Fruit fly (Drosophila melanogaster) whole organism, pupa: ENCODE data around the gene Acat1.

ENCODE experiments used
- CG10348 ChIP-seq: fragments of 200-800 bp; sonication (Bioruptor generic); IDR thresholded peaks from 2 replicates; pipeline ENCODE4 v1.3.6; 2022; ENCODE audit warnings: missing biosample characterization, missing genetic modification characterization
- CG12605 ChIP-seq: fragments of 200-800 bp; sonication (Bioruptor generic); IDR thresholded peaks from 2 replicates; pipeline ENCODE4 v1.3.6; 2022; ENCODE audit warnings: missing biosample characterization, missing genetic modification characterization
- CG13204 ChIP-seq: fragments of 200-800 bp; sonication (Bioruptor generic); optimal IDR thresholded peaks from 2 replicates; lab custom pipeline; 2018; ENCODE audit warnings: missing biosample characterization, mild to moderate bottlenecking, missing genetic modification characterization, moderate library complexity
- CG14655 ChIP-seq: fragments of 200-800 bp; sonication (Bioruptor generic); optimal IDR thresholded peaks from 3 replicates; lab custom pipeline; 2017; ENCODE audit warnings: mild to moderate bottlenecking, missing biosample characterization, missing genetic modification reagents, missing genetic modification characterization
- CG15710 ChIP-seq: fragments of 200-800 bp; sonication (Bioruptor generic); optimal IDR thresholded peaks from 2 replicates; lab custom pipeline; 2018; ENCODE audit warnings: missing biosample characterization, mild to moderate bottlenecking, missing genetic modification characterization, moderate library complexity
- CG17806 ChIP-seq: fragments of 200-800 bp; sonication (Bioruptor generic); optimal IDR thresholded peaks from 2 replicates; lab custom pipeline; 2018; ENCODE audit warnings: missing biosample characterization, mild to moderate bottlenecking, missing genetic modification characterization, moderate library complexity
- CG32121 ChIP-seq: fragments of 200-800 bp; sonication (Bioruptor generic); IDR thresholded peaks from 2 replicates; pipeline ENCODE4 v1.3.6; 2022; ENCODE audit warnings: missing biosample characterization, missing genetic modification characterization
- CG34367 ChIP-seq: fragments of 200-800 bp; sonication (Bioruptor generic); optimal IDR thresholded peaks from 2 replicates; lab custom pipeline; 2018; ENCODE audit warnings: missing biosample characterization, mild to moderate bottlenecking, missing genetic modification characterization
- CG4496 ChIP-seq: fragments of 200-800 bp; sonication (Bioruptor generic); IDR thresholded peaks from 3 replicates; pipeline ENCODE4 v1.3.6; 2022; ENCODE audit warnings: missing biosample characterization, missing genetic modification characterization
- CG8159 ChIP-seq: fragments of 200-800 bp; sonication (Bioruptor generic); optimal IDR thresholded peaks from 3 replicates; lab custom pipeline; 2018; ENCODE audit warnings: missing biosample characterization, mild to moderate bottlenecking, missing genetic modification characterization, moderate library complexity
- CG8301 ChIP-seq: fragments of 200-800 bp; sonication (Bioruptor generic); optimal IDR thresholded peaks from 2 replicates; lab custom pipeline; 2018; ENCODE audit warnings: missing biosample characterization, mild to moderate bottlenecking, missing genetic modification characterization
- CG9948 ChIP-seq: fragments of 200-800 bp; sonication (Bioruptor generic); optimal IDR thresholded peaks from 2 replicates; lab custom pipeline; 2018; ENCODE audit warnings: missing biosample characterization, mild to moderate bottlenecking, missing genetic modification characterization, moderate library complexity
- D1 ChIP-seq: fragments of 200-800 bp; sonication (Bioruptor generic); optimal IDR thresholded peaks from 2 replicates; lab custom pipeline; 2018; ENCODE audit warnings: missing biosample characterization, mild to moderate bottlenecking, missing genetic modification characterization, moderate library complexity
- EcR ChIP-seq: fragments of 200-800 bp; sonication (Bioruptor generic); optimal IDR thresholded peaks from 3 replicates; lab custom pipeline; 2019; ENCODE audit warnings: missing biosample characterization, missing genetic modification characterization, mild to moderate bottlenecking, moderate library complexity, missing genetic modification reagents
- Ets98B ChIP-seq: fragments of 200-800 bp; sonication (Bioruptor generic); IDR thresholded peaks from 2 replicates; pipeline ENCODE4 v1.3.6; 2022; ENCODE audit warnings: missing biosample characterization, missing genetic modification characterization
- Pif1A ChIP-seq: fragments of 200-800 bp; sonication (Bioruptor generic); optimal IDR thresholded peaks from 3 replicates; lab custom pipeline; 2016; ENCODE audit warnings: missing biosample characterization, missing genetic modification characterization
- Pif1B ChIP-seq: fragments of 200-800 bp; sonication (Bioruptor generic); optimal IDR thresholded peaks from 3 replicates; lab custom pipeline; 2016; ENCODE audit warnings: missing biosample characterization, missing genetic modification characterization
- Snoo ChIP-seq: fragments of 200-800 bp; sonication (Bioruptor generic); optimal IDR thresholded peaks from 3 replicates; lab custom pipeline; 2017; ENCODE audit warnings: missing biosample characterization, mild to moderate bottlenecking, missing genetic modification characterization, inconsistent platforms
- fd96Ca ChIP-seq: fragments of 200-800 bp; sonication (Bioruptor generic); IDR thresholded peaks from 3 replicates; pipeline ENCODE4 v1.3.6; 2022; ENCODE audit warnings: missing biosample characterization, missing genetic modification characterization
- gl ChIP-seq: fragments of 200-800 bp; sonication (Bioruptor generic); optimal IDR thresholded peaks from 2 replicates; lab custom pipeline; 2018; ENCODE audit warnings: missing biosample characterization, mild to moderate bottlenecking, missing genetic modification characterization
- rn ChIP-seq: fragments of 200-800 bp; sonication (Bioruptor generic); IDR thresholded peaks from 2 replicates; pipeline ENCODE4 v1.3.6; 2022; ENCODE audit warnings: missing biosample characterization, missing genetic modification characterization

Gene Acat1

DNA sequence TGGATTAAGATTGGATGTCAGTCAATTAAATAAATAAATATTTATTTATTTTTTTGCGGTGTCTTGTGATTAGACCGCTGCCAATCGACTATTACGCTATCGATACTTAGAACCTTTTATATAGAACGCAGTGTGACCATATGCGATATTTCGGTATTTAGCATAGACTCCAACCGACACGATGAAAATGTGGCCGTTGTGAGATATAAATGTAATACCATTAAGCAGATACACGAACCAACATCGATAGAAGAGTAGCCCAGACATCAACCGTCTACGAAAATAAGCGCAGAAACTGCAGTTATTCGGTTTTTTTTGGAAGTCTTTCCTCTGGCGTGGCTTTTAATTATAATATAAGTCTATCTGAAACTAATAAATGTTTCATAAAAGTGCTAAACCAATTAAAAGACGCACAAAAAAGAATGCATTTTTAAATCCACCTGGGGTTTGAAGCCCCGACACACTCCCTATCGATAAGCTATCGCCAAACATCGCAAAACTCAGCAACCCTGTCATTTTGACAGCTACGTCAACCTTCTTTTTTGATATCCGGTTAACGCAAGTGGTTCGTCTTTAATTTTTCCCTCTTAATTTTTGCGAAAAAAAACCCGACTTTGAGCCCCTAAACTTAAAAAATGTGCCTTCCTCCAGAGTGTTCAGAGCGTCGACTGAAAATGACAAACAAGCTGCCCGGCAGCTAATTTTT lies 44.8 kb upstream of the Acat1 start, which contains the start of the genes Dhdds and RpS14a:
Gene Dhdds, minus strand, starts transcription at position 142 of the 706 bp plus-strand sequence.
Gene RpS14a, plus strand, starts transcription at position 533 of the 706 bp plus-strand sequence.
- TF ChIP-seq CG9948 (tag; lab: Kevin White, UChicago): no peak
- TF ChIP-seq CG10348 (GFP tag; lab: Robert Waterston, UW): no peak
- peak; percentile 38 for TF ChIP-seq CG34367 (tag; lab: Kevin White, UChicago)
- no peak; the same call in 1 of the 2 replicates for TF ChIP-seq Ets98B (GFP tag; lab: Robert Waterston, UW)
- no peak for TF ChIP-seq CG32121 (GFP tag; lab: Robert Waterston, UW)
- no peak for TF ChIP-seq D1 (tag; lab: Kevin White, UChicago)
- TF ChIP-seq CG4496 (GFP tag; lab: Robert Waterston, UW): no peak
- TF ChIP-seq EcR (GFP tag; lab: Kevin White, UChicago): no peak
- no peak for TF ChIP-seq rn (GFP tag; lab: Robert Waterston, UW)
- peak; percentile 32 for TF ChIP-seq Pif1A (GFP tag; lab: Kevin White, UChicago)
- no peak for TF ChIP-seq CG17806 (tag; lab: Kevin White, UChicago)
- peak; percentile 1 for TF ChIP-seq gl
- no peak for TF ChIP-seq CG8301 (tag; lab: Kevin White, UChicago)
- TF ChIP-seq CG12605 (GFP tag; lab: Robert Waterston, UW): 0 out of 2 replicates have a peak, but pooled peaks have one; percentile 18
- TF ChIP-seq Pif1B (GFP tag; lab: Kevin White, UChicago): no peak
- no peak for TF ChIP-seq CG8159
- TF ChIP-seq CG13204 (GFP tag; lab: Kevin White, UChicago): no peak
- TF ChIP-seq CG15710: no peak
- peak; percentile 55 for TF ChIP-seq Snoo (tag; lab: Kevin White, UChicago)
- TF ChIP-seq CG14655: no peak
- no peak for TF ChIP-seq fd96Ca (GFP tag; lab: Robert Waterston, UW)

DNA sequence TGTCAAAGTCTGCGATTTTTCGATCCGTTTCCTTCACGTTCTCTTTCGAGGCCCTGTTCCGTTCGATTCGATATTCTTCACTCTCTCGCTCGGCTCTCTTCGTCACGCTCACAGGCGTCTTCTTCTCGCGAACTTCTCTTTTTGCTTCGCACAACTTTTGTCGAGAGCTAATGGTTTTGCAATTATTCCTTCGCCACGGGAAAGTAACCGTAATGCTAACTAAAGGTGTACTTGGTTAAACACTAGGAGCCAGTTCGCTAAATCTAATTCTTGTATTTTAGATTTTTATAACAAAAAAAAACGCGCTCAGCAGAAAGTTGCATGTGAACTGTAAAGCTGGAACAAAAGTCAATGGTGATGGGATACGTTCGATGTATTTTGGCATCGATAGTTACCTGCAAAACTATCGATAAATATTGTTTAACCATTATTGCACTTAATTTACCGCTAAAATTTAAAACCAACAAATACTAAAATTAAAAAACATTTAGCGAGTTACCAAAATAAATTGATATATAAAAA lies 42.5 kb upstream of the Acat1 start, which contains the start of gene mahe:
Gene mahe, minus strand, starts transcription at position 355 of the 522 bp plus-strand sequence.
- peak; percentile 25; the same call in 1 of the 2 replicates for TF ChIP-seq CG32121 (GFP tag; lab: Robert Waterston, UW)
- TF ChIP-seq CG10348 (GFP tag; lab: Robert Waterston, UW): no peak
- peak; percentile 31; the same call in 1 of the 2 replicates for TF ChIP-seq CG12605 (GFP tag; lab: Robert Waterston, UW)
- TF ChIP-seq CG8301 (tag; lab: Kevin White, UChicago): no peak
- 0 out of 2 replicates have a peak, but pooled peaks have one; percentile 4 for TF ChIP-seq Ets98B (GFP tag; lab: Robert Waterston, UW)
- TF ChIP-seq CG14655: no peak
- peak; percentile 0 for TF ChIP-seq Pif1B (GFP tag; lab: Kevin White, UChicago)
- TF ChIP-seq, all 21 proteins: peak for 4

DNA sequence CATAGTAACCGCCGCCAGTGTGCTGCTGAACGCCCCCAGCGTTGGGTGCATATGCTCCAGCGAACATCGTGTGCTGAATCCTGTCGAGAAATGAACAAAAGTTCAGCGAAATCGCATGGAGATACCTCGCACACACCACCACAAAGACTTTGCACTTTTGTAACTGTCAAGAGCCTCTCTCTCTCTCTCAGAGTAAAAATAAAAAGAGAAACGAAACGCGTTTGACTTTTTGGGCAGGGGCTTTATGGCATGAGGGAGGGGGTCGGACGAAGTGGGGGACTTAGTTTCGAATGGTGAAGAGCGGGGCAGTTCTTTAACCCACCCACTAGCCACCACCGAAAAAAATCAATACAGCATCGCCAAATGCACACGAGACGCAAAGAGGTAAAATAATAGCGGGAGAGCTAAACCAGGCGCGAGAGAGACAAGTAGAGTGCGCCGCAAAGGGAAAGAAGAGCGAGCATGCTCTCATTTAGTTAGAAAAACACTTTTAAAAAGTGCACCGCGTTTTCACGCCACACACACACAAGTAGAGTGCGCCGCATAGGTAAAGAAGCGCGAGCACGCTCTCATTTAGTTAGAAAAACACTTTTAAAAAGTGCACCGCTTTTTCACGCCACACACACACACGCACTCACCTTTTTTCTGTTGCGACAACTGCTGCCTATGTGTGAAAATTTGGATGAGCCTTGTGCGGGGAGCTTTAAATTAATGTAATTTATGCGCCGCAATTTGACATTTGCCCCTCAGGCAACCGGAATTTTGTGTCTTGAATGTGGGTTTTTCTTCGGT lies 41.8 kb upstream of the Acat1 start:
- TF ChIP-seq CG34367 (tag; lab: Kevin White, UChicago): no peak
- TF ChIP-seq CG4496 (GFP tag; lab: Robert Waterston, UW): no peak; the same call in 2 of the 3 replicates
- no peak for TF ChIP-seq CG9948 (tag; lab: Kevin White, UChicago)
- TF ChIP-seq Pif1A (GFP tag; lab: Kevin White, UChicago): no peak
- TF ChIP-seq Pif1B (GFP tag; lab: Kevin White, UChicago): no peak
- TF ChIP-seq gl: no peak
- TF ChIP-seq Ets98B (GFP tag; lab: Robert Waterston, UW): no peak
- TF ChIP-seq CG12605 (GFP tag; lab: Robert Waterston, UW): peak; percentile 40; the same call in 1 of the 2 replicates
- TF ChIP-seq CG14655: no peak
- TF ChIP-seq rn (GFP tag; lab: Robert Waterston, UW): no peak
- TF ChIP-seq Snoo (tag; lab: Kevin White, UChicago): peak; percentile 5
- peak; percentile 20 for TF ChIP-seq CG8301 (tag; lab: Kevin White, UChicago)
- TF ChIP-seq CG10348 (GFP tag; lab: Robert Waterston, UW): no peak
- no peak for TF ChIP-seq fd96Ca (GFP tag; lab: Robert Waterston, UW)
- no peak for TF ChIP-seq D1 (tag; lab: Kevin White, UChicago)
- TF ChIP-seq CG17806 (tag; lab: Kevin White, UChicago): no peak
- TF ChIP-seq CG15710: no peak
- TF ChIP-seq EcR (GFP tag; lab: Kevin White, UChicago): peak; percentile 40
- 0 out of 2 replicates have a peak, but pooled peaks have one; percentile 34 for TF ChIP-seq CG32121 (GFP tag; lab: Robert Waterston, UW)
- TF ChIP-seq CG8159: no peak
- no peak for TF ChIP-seq CG13204 (GFP tag; lab: Kevin White, UChicago)

DNA sequence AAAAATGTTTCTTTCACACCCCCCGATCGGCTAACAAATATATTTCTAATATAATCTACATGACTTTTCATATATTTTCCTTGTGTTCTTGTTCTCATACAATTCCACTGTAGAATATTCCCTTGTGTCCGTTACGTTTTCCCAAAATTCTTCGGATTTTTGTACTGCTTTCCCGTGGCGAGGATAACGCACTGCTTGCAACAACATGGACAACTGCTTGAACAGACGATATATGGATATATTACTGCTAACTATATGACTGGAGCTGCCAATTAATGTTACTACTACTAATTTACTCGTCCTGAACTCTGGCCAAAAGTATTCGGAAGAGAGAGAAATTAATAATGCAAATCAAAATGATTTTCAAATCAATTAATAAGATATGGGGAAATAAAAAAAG lies 36.3 kb upstream of the Acat1 start:
- TF ChIP-seq gl: no peak
- TF ChIP-seq CG8301 (tag; lab: Kevin White, UChicago): no peak
- no peak for TF ChIP-seq CG13204 (GFP tag; lab: Kevin White, UChicago)
- TF ChIP-seq CG32121 (GFP tag; lab: Robert Waterston, UW): no peak
- no peak for TF ChIP-seq rn (GFP tag; lab: Robert Waterston, UW)
- no peak for TF ChIP-seq CG15710
- TF ChIP-seq Pif1A (GFP tag; lab: Kevin White, UChicago): no peak
- no peak for TF ChIP-seq fd96Ca (GFP tag; lab: Robert Waterston, UW)
- no peak for TF ChIP-seq Snoo (tag; lab: Kevin White, UChicago)
